Worm (Caenorhabditis elegans) whole organism, L2 larva: ENCODE data around the gene C05A9.2.
A peak's percentile ranks its signal among the peaks of the same experiment; 100 is the strongest.

Experiments
- C34F6.9 ChIP-seq: fragments of 150-350 bp; optimal IDR thresholded peaks from 2 replicates; lab custom pipeline; 2014; ENCODE audit warnings: missing biosample characterization, missing genetic modification characterization
- F13H6.1 ChIP-seq: sonication (generic microtip); optimal IDR thresholded peaks from 2 replicates; lab custom pipeline; 2016; ENCODE audit warnings: missing genetic modification characterization, missing compliant biosample characterization
- R02D3.7 ChIP-seq: fragments of 150-350 bp; optimal IDR thresholded peaks from 2 replicates; lab custom pipeline; 2014; ENCODE audit warnings: missing biosample characterization, missing genetic modification characterization
- Y55F3AM.14 ChIP-seq: fragments of 200-800 bp; sonication (Bioruptor generic); optimal IDR thresholded peaks from 2 replicates; lab custom pipeline; 2018; ENCODE audit warnings: mild to moderate bottlenecking, missing genetic modification characterization, missing compliant biosample characterization
- ZK546.5 ChIP-seq: sonication (generic microtip); optimal IDR thresholded peaks from 2 replicates; lab custom pipeline; 2017; ENCODE audit warnings: missing biosample characterization, missing genetic modification characterization
- alr-1 ChIP-seq: fragments of 150-350 bp; optimal IDR thresholded peaks from 2 replicates; lab custom pipeline; 2014; ENCODE audit warnings: missing biosample characterization, missing genetic modification characterization
- aly-2 ChIP-seq: fragments of 150-350 bp; optimal IDR thresholded peaks from 2 replicates; lab custom pipeline; 2014; ENCODE audit warnings: missing biosample characterization, missing genetic modification characterization
- ama-1 ChIP-seq: fragments of 150-350 bp; optimal IDR thresholded peaks from 2 replicates; lab custom pipeline; 2018; ENCODE audit warnings: inconsistent platforms
- blmp-1 ChIP-seq: sonication (generic microtip); optimal IDR thresholded peaks from 2 replicates; lab custom pipeline; 2017; ENCODE audit warnings: missing genetic modification characterization, mild to moderate bottlenecking, missing compliant biosample characterization, antibody characterized with exemption, moderate library complexity; ENCODE audit not compliant: insufficient read depth
- ceh-82 ChIP-seq: fragments of 150-350 bp; optimal IDR thresholded peaks from 2 replicates; lab custom pipeline; 2014; ENCODE audit warnings: missing biosample characterization, missing genetic modification characterization
- crh-2 ChIP-seq: sonication (generic microtip); optimal IDR thresholded peaks from 2 replicates; lab custom pipeline; 2017; ENCODE audit warnings: missing biosample characterization, missing genetic modification characterization
- dmd-4 ChIP-seq: sonication (generic microtip); optimal IDR thresholded peaks from 2 replicates; lab custom pipeline; 2017; ENCODE audit warnings: missing biosample characterization, missing genetic modification characterization
- egl-27 ChIP-seq: sonication (generic microtip); optimal IDR thresholded peaks from 3 replicates; lab custom pipeline; 2017; ENCODE audit warnings: missing biosample characterization, missing genetic modification reagents, missing genetic modification characterization
- gmeb-1 ChIP-seq: fragments of 150-350 bp; optimal IDR thresholded peaks from 2 replicates; lab custom pipeline; 2014; ENCODE audit warnings: missing biosample characterization, missing genetic modification characterization
- lin-13 ChIP-seq: fragments of 150-350 bp; optimal IDR thresholded peaks from 2 replicates; lab custom pipeline; 2014; ENCODE audit warnings: missing biosample characterization, missing genetic modification reagents, missing genetic modification characterization
- lsy-2 ChIP-seq, 2 experiments: fragments of 150-350 bp in 1 of 2; sonication (generic microtip) in 1 of 2; optimal IDR thresholded peaks; 2 replicates each; lab custom pipeline; 2014 to 2017; ENCODE audit warnings: missing biosample characterization in 2 of 2, missing genetic modification characterization in 2 of 2
- mab-5 ChIP-seq: fragments of 150-350 bp; optimal IDR thresholded peaks from 2 replicates; lab custom pipeline; 2014; ENCODE audit warnings: missing biosample characterization, missing genetic modification characterization
- mbf-1 ChIP-seq: sonication (generic microtip); optimal IDR thresholded peaks from 2 replicates; lab custom pipeline; 2017; ENCODE audit warnings: missing biosample characterization, missing genetic modification characterization
- mdl-1 ChIP-seq, 2 experiments: fragments of 150-350 bp in 1 of 2; sonication (generic microtip) in 1 of 2; optimal IDR thresholded peaks; 2 replicates each; lab custom pipeline; 2017; ENCODE audit warnings: missing biosample characterization in 2 of 2, missing genetic modification characterization in 2 of 2
- nhr-10 ChIP-seq: sonication (generic microtip); optimal IDR thresholded peaks from 2 replicates; lab custom pipeline; 2017; ENCODE audit warnings: missing biosample characterization, missing genetic modification characterization
- nhr-11 ChIP-seq: fragments of 150-350 bp; optimal IDR thresholded peaks from 2 replicates; lab custom pipeline; 2014; ENCODE audit warnings: missing biosample characterization, missing genetic modification characterization
- nhr-12 ChIP-seq: fragments of 150-350 bp; optimal IDR thresholded peaks from 2 replicates; lab custom pipeline; 2014; ENCODE audit warnings: missing biosample characterization, missing genetic modification characterization
- nhr-129 ChIP-seq: fragments of 150-350 bp; optimal IDR thresholded peaks from 2 replicates; lab custom pipeline; 2014; ENCODE audit warnings: missing biosample characterization, missing genetic modification characterization
- nhr-21 ChIP-seq: fragments of 150-350 bp; optimal IDR thresholded peaks from 2 replicates; lab custom pipeline; 2014; ENCODE audit warnings: missing biosample characterization, missing genetic modification characterization
- nhr-23 ChIP-seq: fragments of 150-350 bp; optimal IDR thresholded peaks from 2 replicates; lab custom pipeline; 2014; ENCODE audit warnings: missing biosample characterization, missing genetic modification reagents, missing genetic modification characterization
- nhr-237 ChIP-seq: fragments of 150-350 bp; optimal IDR thresholded peaks from 2 replicates; lab custom pipeline; 2014; ENCODE audit warnings: missing biosample characterization, missing genetic modification characterization
- nhr-6 ChIP-seq: fragments of 150-350 bp; optimal IDR thresholded peaks from 2 replicates; lab custom pipeline; 2014; ENCODE audit warnings: missing biosample characterization, missing genetic modification characterization
- peb-1 ChIP-seq: fragments of 150-350 bp; optimal IDR thresholded peaks from 2 replicates; lab custom pipeline; 2014; ENCODE audit warnings: missing biosample characterization, missing genetic modification characterization
- sem-4 ChIP-seq: fragments of 150-350 bp; optimal IDR thresholded peaks from 2 replicates; lab custom pipeline; 2014; ENCODE audit warnings: missing biosample characterization, missing genetic modification reagents, missing genetic modification characterization
- sma-3 ChIP-seq: sonication (generic microtip); optimal IDR thresholded peaks from 2 replicates; lab custom pipeline; 2016; ENCODE audit warnings: missing genetic modification reagents, missing genetic modification characterization, missing compliant biosample characterization
- sma-9 ChIP-seq, 2 experiments: fragments of 150-350 bp in 1 of 2; sonication (generic microtip) in 1 of 2; optimal IDR thresholded peaks; 2 replicates each; lab custom pipeline; 2014 to 2016; ENCODE audit warnings: missing genetic modification characterization in 2 of 2, mild to moderate bottlenecking in 1 of 2, missing biosample characterization in 1 of 2, missing compliant biosample characterization in 1 of 2, missing genetic modification reagents in 1 of 2, moderate library complexity in 1 of 2
- snpc-4 ChIP-seq: fragments of 150-350 bp; optimal IDR thresholded peaks from 2 replicates; lab custom pipeline; 2014; ENCODE audit warnings: missing biosample characterization, missing genetic modification characterization
- unc-55 ChIP-seq: fragments of 150-350 bp; sonication (generic microtip); optimal IDR thresholded peaks from 3 replicates; lab custom pipeline; 2014; ENCODE audit warnings: missing biosample characterization, missing genetic modification reagents, missing genetic modification characterization
- unc-62 ChIP-seq: fragments of 150-350 bp; optimal IDR thresholded peaks from 2 replicates; lab custom pipeline; 2014; ENCODE audit warnings: missing biosample characterization, missing genetic modification reagents, missing genetic modification characterization
- zag-1 ChIP-seq: fragments of 150-350 bp; optimal IDR thresholded peaks from 2 replicates; lab custom pipeline; 2014; ENCODE audit warnings: missing biosample characterization, missing genetic modification characterization
- ztf-1 ChIP-seq: fragments of 200-800 bp; sonication (Bioruptor generic); conservative IDR thresholded peaks from 2 replicates; pipeline ENCODE4 v1.3.6; 2022; ENCODE audit warnings: missing genetic modification characterization, missing compliant biosample characterization
- ztf-11 ChIP-seq: sonication (generic microtip); optimal IDR thresholded peaks from 2 replicates; lab custom pipeline; 2017; ENCODE audit warnings: missing biosample characterization, missing genetic modification characterization
- ztf-4 ChIP-seq: fragments of 150-350 bp; optimal IDR thresholded peaks from 2 replicates; lab custom pipeline; 2014; ENCODE audit warnings: missing biosample characterization, missing genetic modification characterization

The C05A9.2 gene

ce11 chrX:10870137-10870536, 25.7 kb upstream of the C05A9.2 start, which contains the start of gene pgp-7:
Gene pgp-7 (minus strand): TSS chrX:10870237.
- TF ChIP-seq snpc-4 (no peak), R02D3.7 (no peak), mab-5 (tag; lab: Kevin White, UChicago) (no peak), ztf-11 (tag; lab: Kevin White, UChicago) (no peak), ceh-82 (no peak), lin-13 (GFP tag; lab: Kevin White, UChicago) (no peak), ZK546.5 (tag; lab: Kevin White, UChicago) (no peak)

- peak; percentile 51 for TF ChIP-seq C34F6.9 (tag; lab: Kevin White, UChicago)
- no peak for TF ChIP-seq Y55F3AM.14 (GFP tag; lab: Kevin White, UChicago)
Observed at ce11 chrX:10864322-10864721, 19.8 kb upstream of the C05A9.2 start, which contains the start of gene pgp-8. Gene pgp-8 (minus strand): TSS chrX:10864422.

ce11 chrX:10862582-10862981, 18.1 kb upstream of the C05A9.2 start:
- TF ChIP-seq ama-1 (no peak), sem-4 (tag; lab: Kevin White, UChicago) (no peak), nhr-237 (tag; lab: Kevin White, UChicago) (no peak), ZK546.5 (tag; lab: Kevin White, UChicago) (no peak), nhr-129 (tag; lab: Kevin White, UChicago) (no peak)

- no peak for TF ChIP-seq nhr-23
- no peak for TF ChIP-seq nhr-21
- TF ChIP-seq unc-55 (GFP tag; lab: Kevin White, UChicago) = no peak
- TF ChIP-seq nhr-6 (tag; lab: Kevin White, UChicago) = no peak
- TF ChIP-seq mbf-1 = no peak
- no peak for TF ChIP-seq lsy-2 (tag; optimal IDR thresholded peaks at IDR 0.05; lab: Kevin White, UChicago)
- no peak for TF ChIP-seq nhr-11
- TF ChIP-seq alr-1 = no peak
- TF ChIP-seq nhr-10 (tag; lab: Kevin White, UChicago) = no peak
- TF ChIP-seq egl-27 (tag; lab: Kevin White, UChicago) = no peak
- TF ChIP-seq ceh-82 = no peak
- TF ChIP-seq gmeb-1 (tag; lab: Kevin White, UChicago) = no peak
- no peak for TF ChIP-seq peb-1 (tag; lab: Kevin White, UChicago)
- no peak for TF ChIP-seq unc-62 (GFP tag; lab: Kevin White, UChicago)
- TF ChIP-seq sma-3 (GFP tag; lab: Kevin White, UChicago) = no peak
- TF ChIP-seq aly-2 = no peak
- TF ChIP-seq R02D3.7 = no peak
- TF ChIP-seq ztf-4 (tag; lab: Kevin White, UChicago) = no peak
Observed at ce11 chrX:10861673-10862072, 17.2 kb upstream of the C05A9.2 start.

- TF ChIP-seq unc-62 (GFP tag; lab: Kevin White, UChicago) (no peak), mab-5 (tag; lab: Kevin White, UChicago) (no peak), blmp-1 (tag; lab: Kevin White, UChicago) (no peak), egl-27 (tag; lab: Kevin White, UChicago) (no peak), sma-9 (GFP tag; optimal IDR thresholded peaks at IDR 0.05; lab: Kevin White, UChicago) (no peak), sma-9 (tag; optimal IDR thresholded peaks at IDR 0.05; lab: Kevin White, UChicago) (no peak), Y55F3AM.14 (GFP tag; lab: Kevin White, UChicago) (no peak), R02D3.7 (no peak)
Observed at ce11 chrX:10859622-10860021, 15.1 kb upstream of the C05A9.2 start.

- no peak for TF ChIP-seq mdl-1 (tag; optimal IDR thresholded peaks at IDR 0.05; lab: Kevin White, UChicago)
- no peak for TF ChIP-seq nhr-12
- no peak for TF ChIP-seq dmd-4 (tag; lab: Kevin White, UChicago)
- TF ChIP-seq mab-5 (tag; lab: Kevin White, UChicago) = no peak
- TF ChIP-seq ztf-1 = no peak
- no peak for TF ChIP-seq nhr-129 (tag; lab: Kevin White, UChicago)
- TF ChIP-seq mbf-1 = no peak
- no peak for TF ChIP-seq C34F6.9 (tag; lab: Kevin White, UChicago)
- TF ChIP-seq F13H6.1 (tag; lab: Kevin White, UChicago) = no peak
- no peak for TF ChIP-seq zag-1 (tag; lab: Kevin White, UChicago)
- no peak for TF ChIP-seq peb-1 (tag; lab: Kevin White, UChicago)
- no peak for TF ChIP-seq Y55F3AM.14 (GFP tag; lab: Kevin White, UChicago)
- no peak for TF ChIP-seq alr-1
- TF ChIP-seq ceh-82 = no peak
- TF ChIP-seq crh-2 (tag; lab: Kevin White, UChicago) = no peak
- TF ChIP-seq ZK546.5 (tag; lab: Kevin White, UChicago) = no peak
Observed at ce11 chrX:10859211-10859610, 14.7 kb upstream of the C05A9.2 start, which contains the start of gene pgp-5. Gene pgp-5 (minus strand): TSS chrX:10859297.
